Fruit fly (Drosophila melanogaster) whole organism, wandering third instar larva: ENCODE results near the gene GMF.

ENCODE experiments used
- Abd-B ChIP-seq: fragments of >200 bp; optimal IDR thresholded peaks from 2 replicates; lab custom pipeline; 2017; ENCODE audit warnings: missing biosample characterization, missing genetic modification characterization
- CG32264 ChIP-seq: fragments of 200-800 bp; sonication (Bioruptor generic); optimal IDR thresholded peaks from 2 replicates; lab custom pipeline; 2016; ENCODE audit warnings: missing biosample characterization, missing genetic modification characterization
- CG9705 ChIP-seq: fragments of 200-800 bp; sonication (Bioruptor generic); optimal IDR thresholded peaks from 2 replicates; lab custom pipeline; 2018; ENCODE audit warnings: missing biosample characterization, mild to moderate bottlenecking, missing genetic modification characterization
- CrebA ChIP-seq: fragments of 200-800 bp; sonication (Bioruptor generic); optimal IDR thresholded peaks from 2 replicates; lab custom pipeline; 2016; ENCODE audit warnings: missing biosample characterization, mild to moderate bottlenecking, missing genetic modification characterization, borderline replicate concordance
- Dfd ChIP-seq: fragments of >200 bp; optimal IDR thresholded peaks from 2 replicates; lab custom pipeline; 2017; ENCODE audit warnings: missing biosample characterization, missing genetic modification characterization
- Dif ChIP-seq: fragments of 200-275, 200-300 bp; sonication (Bioruptor generic); optimal IDR thresholded peaks from 2 replicates; lab custom pipeline; 2018; ENCODE audit warnings: missing biosample characterization, missing genetic modification characterization; ENCODE audit not compliant: partially characterized antibody
- GATAd ChIP-seq: sonication (Bioruptor generic); optimal IDR thresholded peaks from 2 replicates; lab custom pipeline; 2016; ENCODE audit warnings: missing biosample characterization, missing genetic modification characterization
- HLH106 ChIP-seq: fragments of 200-800 bp; optimal IDR thresholded peaks from 3 replicates; lab custom pipeline; 2019; ENCODE audit warnings: missing biosample characterization, mild to moderate bottlenecking, missing genetic modification characterization, moderate library complexity
- Hnf4 ChIP-seq: fragments of 200-800 bp; sonication (Bioruptor generic); optimal IDR thresholded peaks from 2 replicates; lab custom pipeline; 2016; ENCODE audit warnings: missing biosample characterization, mild to moderate bottlenecking, missing genetic modification characterization
- Hr78 ChIP-seq: fragments of >200 bp; optimal IDR thresholded peaks from 2 replicates; lab custom pipeline; 2017; ENCODE audit warnings: missing biosample characterization, missing genetic modification characterization
- Hr83 ChIP-seq: fragments of 200-300 bp; sonication (Bioruptor generic); optimal IDR thresholded peaks from 2 replicates; lab custom pipeline; 2016; ENCODE audit warnings: missing biosample characterization, mild to moderate bottlenecking, missing genetic modification characterization, moderate library complexity; ENCODE audit not compliant: poor library complexity, severe bottlenecking
- Jra ChIP-seq: sonication (Bioruptor generic); optimal IDR thresholded peaks from 2 replicates; lab custom pipeline; 2016; ENCODE audit warnings: missing biosample characterization, missing genetic modification characterization
- Mio ChIP-seq: sonication (Bioruptor generic); optimal IDR thresholded peaks from 2 replicates; lab custom pipeline; 2016; ENCODE audit warnings: missing biosample characterization, missing genetic modification characterization
- Myc ChIP-seq: fragments of >200 bp; optimal IDR thresholded peaks from 2 replicates; lab custom pipeline; 2017
- N ChIP-seq: fragments of >200 bp; optimal IDR thresholded peaks from 2 replicates; lab custom pipeline; 2018; ENCODE audit warnings: missing biosample characterization, missing external identifiers, missing genetic modification characterization
- OdsH ChIP-seq: fragments of 200-800 bp; sonication (Bioruptor generic); optimal IDR thresholded peaks from 2 replicates; lab custom pipeline; 2016; ENCODE audit warnings: missing biosample characterization, mild to moderate bottlenecking, missing genetic modification characterization
- Rel ChIP-seq, 2 experiments: fragments of 200-800 bp; sonication (Bioruptor generic) in 1 of 2; optimal IDR thresholded peaks; 2 replicates in 1 of 2; 3 replicates in 1 of 2; lab custom pipeline; 2016 to 2019; ENCODE audit warnings: mild to moderate bottlenecking in 2 of 2, missing biosample characterization in 2 of 2, missing genetic modification characterization in 2 of 2, moderate library complexity in 1 of 2
- Sp1 ChIP-seq: fragments of 200-800 bp; sonication (Bioruptor generic); optimal IDR thresholded peaks from 3 replicates; lab custom pipeline; 2019; ENCODE audit warnings: missing biosample characterization, mild to moderate bottlenecking, missing genetic modification characterization, moderate library complexity
- Vsx2 ChIP-seq: fragments of 200-300, 225-300 bp; sonication (Bioruptor generic); optimal IDR thresholded peaks from 2 replicates; lab custom pipeline; 2018; ENCODE audit warnings: missing biosample characterization, missing genetic modification characterization; ENCODE audit not compliant: partially characterized antibody
- br ChIP-seq: fragments of 200-800 bp; sonication (Bioruptor generic); optimal IDR thresholded peaks from 2 replicates; lab custom pipeline; 2016; ENCODE audit warnings: missing biosample characterization, missing genetic modification characterization
- brk ChIP-seq: fragments of 200-800 bp; sonication (Bioruptor generic); optimal IDR thresholded peaks from 2 replicates; lab custom pipeline; 2016; ENCODE audit warnings: missing biosample characterization, mild to moderate bottlenecking, missing genetic modification characterization
- dl ChIP-seq, 2 experiments: fragments of 175-275, 200-275 bp in 1 of 2; fragments of 200-275 bp in 1 of 2; sonication (Bioruptor generic); optimal IDR thresholded peaks; lab custom pipeline; 2018; ENCODE audit warnings: mild to moderate bottlenecking in 2 of 2, missing biosample characterization in 2 of 2, missing genetic modification characterization in 2 of 2, moderate library complexity in 2 of 2; ENCODE audit not compliant: partially characterized antibody in 2 of 2, insufficient read depth in 1 of 2
- dmrt93B ChIP-seq: fragments of 200-800 bp; sonication (Bioruptor generic); optimal IDR thresholded peaks from 2 replicates; lab custom pipeline; 2018; ENCODE audit warnings: missing biosample characterization, mild to moderate bottlenecking, missing genetic modification characterization
- dsf ChIP-seq: sonication (Bioruptor generic); optimal IDR thresholded peaks from 2 replicates; lab custom pipeline; 2016; ENCODE audit warnings: missing biosample characterization, missing genetic modification characterization, borderline replicate concordance
- ey ChIP-seq: fragments of 200-800 bp; sonication (Bioruptor generic); optimal IDR thresholded peaks from 2 replicates; lab custom pipeline; 2016; ENCODE audit warnings: missing biosample characterization, missing genetic modification characterization
- foxo ChIP-seq, 2 experiments: fragments of 200-800 bp; sonication (Bioruptor generic); optimal IDR thresholded peaks; 2 replicates in 1 of 2; 3 replicates in 1 of 2; lab custom pipeline; 2016 to 2017; ENCODE audit warnings: missing biosample characterization in 2 of 2, missing genetic modification characterization in 2 of 2
- fru ChIP-seq: fragments of 200-800 bp; sonication (Bioruptor generic); optimal IDR thresholded peaks from 3 replicates; lab custom pipeline; 2016; ENCODE audit warnings: missing biosample characterization, mild to moderate bottlenecking, missing genetic modification characterization
- h ChIP-seq: fragments of 200-800 bp; sonication (Bioruptor generic); optimal IDR thresholded peaks from 3 replicates; lab custom pipeline; 2016; ENCODE audit warnings: missing biosample characterization, mild to moderate bottlenecking, missing genetic modification characterization
- jim ChIP-seq: fragments of 175-275, 200-325 bp; sonication (Bioruptor generic); optimal IDR thresholded peaks from 2 replicates; lab custom pipeline; 2016; ENCODE audit warnings: missing biosample characterization, mild to moderate bottlenecking, missing genetic modification characterization
- lola ChIP-seq: fragments of >200 bp; optimal IDR thresholded peaks from 2 replicates; lab custom pipeline; 2017; ENCODE audit warnings: missing biosample characterization, missing genetic modification characterization
- pan ChIP-seq: fragments of >200 bp; optimal IDR thresholded peaks from 2 replicates; lab custom pipeline; 2017
- psq ChIP-seq: fragments of 200-800 bp; sonication (Bioruptor generic); optimal IDR thresholded peaks from 3 replicates; lab custom pipeline; 2017; ENCODE audit warnings: missing biosample characterization, mild to moderate bottlenecking, missing genetic modification characterization, moderate library complexity
- rgr ChIP-seq: fragments of 200-800 bp; sonication (Bioruptor generic); optimal IDR thresholded peaks from 3 replicates; lab custom pipeline; 2016; ENCODE audit warnings: missing biosample characterization, mild to moderate bottlenecking, missing genetic modification characterization
- sage ChIP-seq: fragments of 200-800 bp; sonication (Bioruptor generic); optimal IDR thresholded peaks from 2 replicates; lab custom pipeline; 2016; ENCODE audit warnings: missing biosample characterization, mild to moderate bottlenecking, missing genetic modification characterization
- sv ChIP-seq: fragments of 200-800 bp; sonication (Bioruptor generic); optimal IDR thresholded peaks from 3 replicates; lab custom pipeline; 2016; ENCODE audit warnings: missing biosample characterization, missing genetic modification characterization
- tai ChIP-seq: sonication (Bioruptor generic); optimal IDR thresholded peaks from 2 replicates; lab custom pipeline; 2016; ENCODE audit warnings: missing biosample characterization, missing genetic modification characterization
- usp ChIP-seq: fragments of >200 bp; optimal IDR thresholded peaks from 2 replicates; lab custom pipeline; 2017; ENCODE audit warnings: missing biosample characterization, missing genetic modification characterization
- woc ChIP-seq: sonication (Bioruptor generic); optimal IDR thresholded peaks from 2 replicates; lab custom pipeline; 2016; ENCODE audit warnings: missing biosample characterization, mild to moderate bottlenecking, missing genetic modification characterization

Gene GMF

dm6 chr2L:16257227-16258071 is 45.3 kb downstream of the GMF start, which contains the start of the genes PRL-1 and EndoGI:
TSS of gene PRL-1 (minus strand) at chr2L:16257606.
TSS of gene EndoGI (plus strand) at chr2L:16257688.
- TF ChIP-seq pan (lab: Kevin White, UChicago), result no peak
- TF ChIP-seq dl (GFP tag; optimal IDR thresholded peaks at IDR 0.05; lab: Kevin White, UChicago; ENCODE audit: insufficient read depth in 1 of 2, partially characterized antibody in 2 of 2), result no peak
- no peak for TF ChIP-seq Abd-B
- peak; percentile 78 for TF ChIP-seq Hnf4
- TF ChIP-seq sage (GFP tag; lab: Kevin White, UChicago), result no peak
- TF ChIP-seq Dfd (GFP tag; lab: Kevin White, UChicago), result no peak
- TF ChIP-seq Dif (GFP tag; lab: Kevin White, UChicago), result no peak
- peak; percentile 51 for TF ChIP-seq sv (GFP tag; lab: Kevin White, UChicago)
- peak; percentile 66 for TF ChIP-seq Hr83 (GFP tag; lab: Kevin White, UChicago)
- TF ChIP-seq CrebA (GFP tag; lab: Kevin White, UChicago), result no peak
- TF ChIP-seq foxo (GFP tag; optimal IDR thresholded peaks at IDR 0.05; lab: Kevin White, UChicago), result peak; percentile 25 to 79
- TF ChIP-seq Vsx2 (GFP tag; lab: Kevin White, UChicago), result peak; percentile 72
- TF ChIP-seq Hr78 (GFP tag; lab: Kevin White, UChicago), result no peak
- TF ChIP-seq psq (GFP tag; lab: Kevin White, UChicago), result peak; percentile 71
- TF ChIP-seq HLH106, result peak; percentile 81
- TF ChIP-seq tai, result no peak
- TF ChIP-seq Sp1 (GFP tag; lab: Kevin White, UChicago), result peak; percentile 86
- no peak for TF ChIP-seq Rel (GFP tag; optimal IDR thresholded peaks at IDR 0.05; lab: Kevin White, UChicago)
- TF ChIP-seq Rel (tag; optimal IDR thresholded peaks at IDR 0.05; lab: Kevin White, UChicago), result peak; percentile 53
- TF ChIP-seq rgr (GFP tag; lab: Kevin White, UChicago), result peak; percentile 72
- TF ChIP-seq GATAd (GFP tag; lab: Kevin White, UChicago), result no peak
- peak; percentile 39 for TF ChIP-seq N
- TF ChIP-seq lola (GFP tag; lab: Kevin White, UChicago), result no peak
- peak; percentile 19 for TF ChIP-seq CG9705 (GFP tag; lab: Kevin White, UChicago)
- peak; percentile 35 for TF ChIP-seq br (GFP tag; lab: Kevin White, UChicago)
- TF ChIP-seq fru (GFP tag; lab: Kevin White, UChicago), result peak; percentile 46
- TF ChIP-seq Myc (lab: Kevin White, UChicago), result no peak
- TF ChIP-seq dsf (GFP tag; lab: Kevin White, UChicago), result peak; percentile 10
- TF ChIP-seq brk (GFP tag; lab: Kevin White, UChicago), result peak; percentile 86
- TF ChIP-seq dmrt93B, result no peak
- TF ChIP-seq h (GFP tag; lab: Kevin White, UChicago), result peak; percentile 57
- TF ChIP-seq usp, result no peak
- TF ChIP-seq ey (GFP tag; lab: Kevin White, UChicago), result peak; percentile 37
- no peak for TF ChIP-seq Mio (GFP tag; lab: Kevin White, UChicago)
- TF ChIP-seq CG32264 (GFP tag; lab: Kevin White, UChicago), result no peak
- TF ChIP-seq OdsH, result peak; percentile 72
- TF ChIP-seq jim (GFP tag; lab: Kevin White, UChicago), result no peak
- TF ChIP-seq Jra, result peak; percentile 5
- TF ChIP-seq woc (GFP tag; lab: Kevin White, UChicago), result peak; percentile 46

- TF ChIP-seq Dif (GFP tag; lab: Kevin White, UChicago) (no peak), Dfd (GFP tag; lab: Kevin White, UChicago) (no peak), tai (no peak), rgr (GFP tag; lab: Kevin White, UChicago) (no peak), sv (GFP tag; lab: Kevin White, UChicago) (no peak), Hr83 (GFP tag; lab: Kevin White, UChicago) (no peak), Abd-B (no peak), dmrt93B (no peak), ey (GFP tag; lab: Kevin White, UChicago) (no peak), jim (GFP tag; lab: Kevin White, UChicago) (no peak), lola (GFP tag; lab: Kevin White, UChicago) (no peak), br (GFP tag; lab: Kevin White, UChicago) (no peak), psq (GFP tag; lab: Kevin White, UChicago) (no peak), fru (GFP tag; lab: Kevin White, UChicago) (no peak), sage (GFP tag; lab: Kevin White, UChicago) (no peak), N (no peak), dsf (GFP tag; lab: Kevin White, UChicago) (no peak), OdsH (no peak), Hr78 (GFP tag; lab: Kevin White, UChicago) (no peak), Myc (lab: Kevin White, UChicago) (no peak)
Observed at dm6 chr2L:16256118-16256435, 46.7 kb downstream of the GMF start.
